Fruit fly (Drosophila melanogaster) whole organism: ENCODE data around the gene CG46310.

Source experiments
- CG8478 ChIP-seq: fragments of >200 bp; optimal IDR thresholded peaks from 2 replicates; lab custom pipeline; 2018; ENCODE audit warnings: inconsistent platforms
- Dll ChIP-seq: fragments of >200 bp; optimal IDR thresholded peaks from 2 replicates; lab custom pipeline; 2017
- EcR ChIP-seq, 2 experiments: fragments of >200 bp; optimal IDR thresholded peaks; 2 replicates each; lab custom pipeline; 2017; ENCODE audit warnings: missing biosample characterization in 2 of 2, missing genetic modification characterization in 2 of 2, missing genetic modification reagents in 2 of 2
- psq ChIP-seq: fragments of >200 bp; optimal IDR thresholded peaks from 2 replicates; lab custom pipeline; 2017
- usp ChIP-seq: fragments of >200 bp; optimal IDR thresholded peaks from 2 replicates; lab custom pipeline; 2017; ENCODE audit warnings: missing biosample characterization, missing genetic modification characterization, mixed read lengths

dm6 chr3R:23180980-23181630 lies 7.4 kb downstream of the CG46310 start:
- TF ChIP-seq usp (GFP tag; lab: Kevin White, UChicago) (no peak), psq (lab: Kevin White, UChicago) (no peak), EcR (GFP tag; optimal IDR thresholded peaks at IDR 0.05; lab: Kevin White, UChicago) (no peak), CG8478 (no peak), Dll (lab: Kevin White, UChicago) (no peak)
